Worm (Caenorhabditis elegans): Measurements from ENCODE around the gene K09C6.7.

DNA sequence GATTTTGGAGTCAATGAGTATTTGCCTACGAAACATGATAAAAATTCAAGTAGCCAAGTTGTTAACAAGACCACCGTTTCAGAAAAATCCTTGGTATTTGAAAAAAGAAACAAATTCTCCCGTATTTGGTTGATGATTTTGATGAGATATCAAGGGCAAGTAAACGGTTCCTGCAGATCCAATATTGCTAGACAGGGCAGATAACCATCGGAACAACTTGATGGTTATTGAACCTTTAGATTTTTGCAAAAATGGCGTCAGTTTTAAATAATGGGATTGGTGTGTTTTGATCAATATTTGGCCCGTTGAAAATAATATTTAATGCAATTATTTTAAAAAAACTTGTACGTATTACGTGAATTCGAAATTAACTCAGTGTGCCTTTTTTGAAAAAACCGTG, 38.6 kb downstream of the K09C6.7 start:
- TF ChIP-seq W03F9.2 (tag; optimal IDR thresholded peaks at IDR 0.05): no peak
- TF ChIP-seq him-1 (tag; optimal IDR thresholded peaks at IDR 0.05): no peak
